Fruit fly (Drosophila melanogaster): Measurements from ENCODE around the gene CG7148.

CG7148 gene

DNA sequence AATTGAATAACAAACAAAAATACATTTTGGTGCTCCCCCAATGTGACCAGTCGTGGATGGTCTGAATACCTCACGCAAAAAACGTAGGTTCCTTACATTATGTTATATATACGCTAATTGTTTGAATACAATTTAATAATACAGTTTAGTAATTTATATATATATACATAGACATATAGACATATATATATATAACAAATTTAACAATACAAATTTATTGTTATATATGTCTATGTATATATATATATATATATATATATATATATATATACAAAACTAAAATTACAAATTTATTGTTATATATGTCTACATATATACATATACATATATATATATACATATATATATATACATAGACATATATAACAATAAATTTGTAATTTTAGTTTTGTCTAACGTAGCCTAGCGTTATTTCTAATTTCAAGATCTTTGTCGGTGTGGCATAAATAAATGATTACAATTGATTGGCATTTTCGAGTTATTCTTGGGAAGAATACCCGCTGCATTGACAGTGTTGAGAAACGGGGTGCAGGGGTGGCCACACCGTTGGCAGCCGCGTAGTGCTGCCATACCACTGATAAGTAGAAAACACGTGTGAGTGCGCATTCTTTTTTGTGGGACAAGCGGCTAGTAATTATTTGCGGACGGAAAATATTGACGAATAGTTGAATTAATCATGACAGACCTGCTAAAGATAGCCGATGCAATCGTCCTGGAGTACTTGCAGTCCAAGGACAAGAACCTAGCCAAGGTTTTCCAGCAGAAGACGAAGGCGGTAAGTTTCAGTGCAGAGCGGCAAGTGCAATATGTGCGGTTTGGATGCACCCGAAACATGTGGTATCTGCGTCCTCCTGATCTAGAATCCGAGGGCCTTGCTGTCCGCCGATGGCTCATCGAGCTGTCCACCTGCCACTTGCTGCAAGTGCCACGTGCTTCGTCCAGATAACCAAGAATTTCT lies at the start of gene CG7148, which contains the start of gene Nopp140 (continued):
- TF ChIP-seq CG8765 (GFP tag; IDR thresholded peaks at IDR 0.05), result peak; percentile 51; the same call in 1 of the 2 replicates
- TF ChIP-seq D19A (tag; optimal IDR thresholded peaks at IDR 0.05), result peak; percentile 62
- peak; percentile 82 for TF ChIP-seq HLHmδ (GFP tag; optimal IDR thresholded peaks at IDR 0.05)
- TF ChIP-seq so (GFP tag; IDR thresholded peaks at IDR 0.05), result 0 out of 3 replicates have a peak, but pooled peaks have one; percentile 55
- peak; percentile 59 for TF ChIP-seq phol (tag; optimal IDR thresholded peaks at IDR 0.05)
- no peak for TF ChIP-seq CG6854 (GFP tag; optimal IDR thresholded peaks at IDR 0.05)

DNA sequence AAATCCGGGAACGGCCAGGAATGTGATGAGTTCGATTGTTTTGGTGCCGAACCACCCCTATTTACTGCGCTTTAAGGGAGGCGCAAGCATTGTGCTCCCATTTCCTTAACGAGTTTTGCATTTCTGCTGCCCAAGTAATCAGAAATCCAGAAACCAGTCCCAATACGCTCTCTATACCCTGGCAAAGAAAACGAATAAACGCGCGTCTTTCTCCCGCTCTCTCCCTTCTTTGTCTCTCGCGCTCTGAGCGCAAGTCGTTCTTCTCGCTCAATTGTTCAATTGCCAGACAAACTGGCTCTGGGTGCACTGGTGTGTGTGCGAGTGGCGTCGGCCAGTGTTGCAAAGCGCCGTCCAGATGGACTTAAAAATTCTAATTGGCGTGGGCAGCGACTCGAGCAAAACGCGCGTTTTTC lies 48.4 kb upstream of the CG7148 start:
- TF ChIP-seq CG6689 (GFP tag; IDR thresholded peaks at IDR 0.05) (peak; percentile 98), Spps (tag; optimal IDR thresholded peaks at IDR 0.05) (peak; percentile 94), CG18599 (GFP tag; optimal IDR thresholded peaks at IDR 0.05) (peak; percentile 96), CG17802 (tag; optimal IDR thresholded peaks at IDR 0.05) (peak; percentile 90), odd (GFP tag; optimal IDR thresholded peaks at IDR 0.05) (peak; percentile 90), gfzf (GFP tag; optimal IDR thresholded peaks at IDR 0.05) (peak; percentile 38), CG1832 (GFP tag; optimal IDR thresholded peaks at IDR 0.05) (peak; percentile 62), Awh (GFP tag; IDR thresholded peaks at IDR 0.05) (peak; percentile 99), CG17612 (GFP tag; IDR thresholded peaks at IDR 0.05) (peak; percentile 94), ttk (GFP tag; IDR thresholded peaks at IDR 0.05) (peak; percentile 98), yki (optimal IDR thresholded peaks at IDR 0.05) (peak; percentile 90), crol (GFP tag; IDR thresholded peaks at IDR 0.05) (peak; percentile 87), ci (GFP tag; IDR thresholded peaks at IDR 0.05) (peak; percentile 99), CG8388 (GFP tag; optimal IDR thresholded peaks at IDR 0.05) (peak; percentile 96), crc (GFP tag; optimal IDR thresholded peaks at IDR 0.05) (peak; percentile 96), vvl (GFP tag; IDR thresholded peaks at IDR 0.05) (peak; percentile 99), CG14050 (GFP tag; IDR thresholded peaks at IDR 0.05) (peak; percentile 97), Dbx (GFP tag; IDR thresholded peaks at IDR 0.05) (peak; percentile 97), ssp (GFP tag; IDR thresholded peaks at IDR 0.05) (peak; percentile 93), CG2875 (GFP tag; optimal IDR thresholded peaks at IDR 0.05) (peak; percentile 96), chif (GFP tag; optimal IDR thresholded peaks at IDR 0.05) (peak; percentile 97 to 99), CG17361 (GFP tag; IDR thresholded peaks at IDR 0.05) (peak; percentile 95), CG13123 (GFP tag; optimal IDR thresholded peaks at IDR 0.05) (peak; percentile 96), CG16813 (GFP tag; IDR thresholded peaks at IDR 0.05; ENCODE audit: partially characterized antibody) (peak; percentile 15; the same call in 1 of the 3 replicates), pfk (GFP tag; optimal IDR thresholded peaks at IDR 0.05) (peak; percentile 2), aop (GFP tag; IDR thresholded peaks at IDR 0.05) (peak; percentile 95), CG11456 (GFP tag; IDR thresholded peaks at IDR 0.05) (peak; percentile 98), pan (optimal IDR thresholded peaks at IDR 0.05) (peak in 1 of 2 experiments; percentile 85), pan (GFP tag; optimal IDR thresholded peaks at IDR 0.05 in 1 of 2, IDR thresholded peaks at IDR 0.05 in 1 of 2) (peak; percentile 74 to 98), CTCF (GFP tag; optimal IDR thresholded peaks at IDR 0.05) (peak; percentile 49), Oli (tag; optimal IDR thresholded peaks at IDR 0.05) (peak; percentile 95), tll (GFP tag; optimal IDR thresholded peaks at IDR 0.05) (peak; percentile 48 to 81), peb (GFP tag; IDR thresholded peaks at IDR 0.05) (peak; percentile 97), CG10959 (GFP tag; IDR thresholded peaks at IDR 0.05) (peak; percentile 98), Usf (GFP tag; optimal IDR thresholded peaks at IDR 0.05) (peak; percentile 96), D (optimal IDR thresholded peaks at IDR 0.05) (peak; percentile 90), D (GFP tag; optimal IDR thresholded peaks at IDR 0.05) (peak; percentile 97), ase (GFP tag; IDR thresholded peaks at IDR 0.05) (peak; percentile 98), fd102C (GFP tag; optimal IDR thresholded peaks at IDR 0.05) (peak; percentile 89), CG1647 (GFP tag; optimal IDR thresholded peaks at IDR 0.05) (peak; percentile 94), caup (GFP tag; optimal IDR thresholded peaks at IDR 0.05; ENCODE audit: severe bottlenecking) (peak; percentile 95), CG1602 (GFP tag; optimal IDR thresholded peaks at IDR 0.05) (peak; percentile 98)
